Worm (Caenorhabditis elegans): ENCODE results near the gene C03E10.1.

DNA sequence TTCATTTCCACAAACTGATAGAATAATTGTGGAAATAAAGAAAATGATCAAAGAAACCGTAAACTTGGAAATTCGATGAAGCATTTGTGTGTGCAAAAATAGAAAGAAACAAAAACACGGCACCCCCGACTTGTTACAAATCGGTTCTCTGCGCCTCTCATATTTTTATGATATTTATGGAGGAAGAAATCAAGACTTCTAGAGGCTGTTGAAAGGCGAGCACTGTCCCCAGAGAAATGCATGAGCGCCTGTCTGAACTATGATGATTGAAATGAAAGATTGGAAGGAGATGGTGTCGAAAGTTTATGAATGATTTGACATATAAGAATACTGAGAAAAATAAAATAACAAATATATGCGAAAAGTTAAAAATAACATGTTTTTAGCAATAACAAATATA lies 32.1 kb upstream of the C03E10.1 start, which contains the start of gene lgc-36:
- TF ChIP-seq him-1 (tag; optimal IDR thresholded peaks at IDR 0.05) (no peak), W03F9.2 (tag; optimal IDR thresholded peaks at IDR 0.05) (no peak)
